Worm (Caenorhabditis elegans): ENCODE data around the gene C44C10.3.

Gene C44C10.3

DNA sequence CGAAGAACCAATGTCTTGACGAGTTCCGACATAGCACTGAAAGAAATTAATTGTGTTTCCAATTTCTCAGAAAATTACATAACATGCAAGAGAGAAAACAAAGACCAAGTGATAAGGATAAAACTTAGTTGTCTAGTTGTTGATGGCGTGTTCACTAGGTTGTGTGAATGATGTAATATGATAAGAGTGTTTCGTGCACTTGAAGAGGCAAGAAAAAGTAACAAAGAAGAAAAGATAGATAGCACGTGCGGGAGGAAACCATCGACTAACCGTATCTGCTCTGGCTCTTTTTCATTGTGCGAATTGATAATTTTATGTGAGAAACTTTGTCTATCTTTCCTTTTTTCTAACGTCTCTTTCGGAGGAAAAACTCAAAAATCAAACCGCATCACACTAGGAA, 40.7 kb upstream of the C44C10.3 start, which contains the start of gene sfxn-1.5 (continued):
- TF ChIP-seq hlh-4 (tag; optimal IDR thresholded peaks at IDR 0.05): no peak
- no peak for TF ChIP-seq sup-37 (GFP tag; optimal IDR thresholded peaks at IDR 0.05)
- TF ChIP-seq elt-3 (tag; optimal IDR thresholded peaks at IDR 0.05): peak; percentile 53 to 90 (median 68)
- TF ChIP-seq xbp-1 (tag; optimal IDR thresholded peaks at IDR 0.05): no peak
- TF ChIP-seq pqm-1 (tag; optimal IDR thresholded peaks at IDR 0.05): peak; percentile 75
- TF ChIP-seq unc-98 (GFP tag; IDR thresholded peaks at IDR 0.05): no peak
- TF ChIP-seq zip-4 (GFP tag; optimal IDR thresholded peaks at IDR 0.05): no peak
- TF ChIP-seq aly-2 (tag; optimal IDR thresholded peaks at IDR 0.05): no peak
- no peak for TF ChIP-seq fkh-10 (GFP tag; optimal IDR thresholded peaks at IDR 0.05)
- TF ChIP-seq unc-86 (tag; optimal IDR thresholded peaks at IDR 0.05): no peak
- TF ChIP-seq ceh-88 (GFP tag; IDR thresholded peaks at IDR 0.05): no peak
- no peak for TF ChIP-seq nhr-19 (GFP tag; conservative IDR thresholded peaks at IDR 0.05)
- TF ChIP-seq fkh-4 (tag; optimal IDR thresholded peaks at IDR 0.05; ENCODE audit: borderline replicate concordance): no peak
- TF ChIP-seq tbx-2 (tag; optimal IDR thresholded peaks at IDR 0.05): no peak
- TF ChIP-seq snpc-4 (tag; optimal IDR thresholded peaks at IDR 0.05): no peak
- TF ChIP-seq ceh-90 (tag; optimal IDR thresholded peaks at IDR 0.05): no peak
- no peak for TF ChIP-seq nhr-84 (tag; optimal IDR thresholded peaks at IDR 0.05)
- TF ChIP-seq nhr-20 (tag; optimal IDR thresholded peaks at IDR 0.05): peak; percentile 69
- no peak for TF ChIP-seq sptf-1 (tag; optimal IDR thresholded peaks at IDR 0.05)
- no peak for TF ChIP-seq efl-3 (GFP tag; optimal IDR thresholded peaks at IDR 0.05)
- TF ChIP-seq ama-1 (optimal IDR thresholded peaks at IDR 0.05): no peak
- TF ChIP-seq irx-1 (tag; optimal IDR thresholded peaks at IDR 0.05): no peak
- TF ChIP-seq lir-3 (tag; optimal IDR thresholded peaks at IDR 0.05; ENCODE audit: poor library complexity): no peak

DNA sequence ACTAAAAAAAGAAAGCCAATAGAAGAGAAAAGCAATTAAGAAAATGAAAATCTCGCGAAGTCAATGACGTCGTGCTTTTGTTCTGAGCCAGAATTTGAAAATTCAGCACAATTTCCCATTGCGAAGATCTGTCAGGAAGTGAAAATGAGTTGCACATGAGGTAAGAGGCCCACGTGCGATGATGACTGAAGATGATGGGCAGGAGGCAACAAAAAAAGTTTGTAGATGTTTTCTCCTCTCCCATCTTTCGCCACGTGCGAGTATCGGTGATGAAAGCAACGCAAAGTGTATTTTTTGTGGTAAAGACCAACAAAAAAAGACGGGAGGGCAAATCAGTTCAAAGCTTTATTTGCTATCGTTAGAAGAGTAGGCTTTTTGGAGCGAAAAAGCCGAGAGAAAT, 40.3 kb upstream of the C44C10.3 start:
- TF ChIP-seq nhr-11 (tag; optimal IDR thresholded peaks at IDR 0.05): no peak
- no peak for TF ChIP-seq ceh-90 (tag; optimal IDR thresholded peaks at IDR 0.05)
- no peak for TF ChIP-seq ces-1 (GFP tag; optimal IDR thresholded peaks at IDR 0.05)
- TF ChIP-seq lin-14 (GFP tag; optimal IDR thresholded peaks at IDR 0.05): peak; percentile 15
- no peak for TF ChIP-seq lin-39 (tag; optimal IDR thresholded peaks at IDR 0.05)
- no peak for TF ChIP-seq efl-1 (optimal IDR thresholded peaks at IDR 0.05)
- no peak for TF ChIP-seq efl-1 (GFP tag; optimal IDR thresholded peaks at IDR 0.05 in 1 of 2)
- TF ChIP-seq blmp-1 (tag; optimal IDR thresholded peaks at IDR 0.05): no peak
- no peak for TF ChIP-seq lin-15B (tag; optimal IDR thresholded peaks at IDR 0.05)
- peak; percentile 4 for TF ChIP-seq skn-1 (tag; optimal IDR thresholded peaks at IDR 0.05)
- TF ChIP-seq mdl-1 (tag; optimal IDR thresholded peaks at IDR 0.05): peak in 1 of 2 experiments; percentile 74
- no peak for TF ChIP-seq nhr-84 (tag; optimal IDR thresholded peaks at IDR 0.05)
- TF ChIP-seq tbx-2 (tag; optimal IDR thresholded peaks at IDR 0.05): peak; percentile 9
- TF ChIP-seq nhr-85 (tag): peak; percentile 0
- TF ChIP-seq hpl-2 (GFP tag; optimal IDR thresholded peaks at IDR 0.05): no peak

DNA sequence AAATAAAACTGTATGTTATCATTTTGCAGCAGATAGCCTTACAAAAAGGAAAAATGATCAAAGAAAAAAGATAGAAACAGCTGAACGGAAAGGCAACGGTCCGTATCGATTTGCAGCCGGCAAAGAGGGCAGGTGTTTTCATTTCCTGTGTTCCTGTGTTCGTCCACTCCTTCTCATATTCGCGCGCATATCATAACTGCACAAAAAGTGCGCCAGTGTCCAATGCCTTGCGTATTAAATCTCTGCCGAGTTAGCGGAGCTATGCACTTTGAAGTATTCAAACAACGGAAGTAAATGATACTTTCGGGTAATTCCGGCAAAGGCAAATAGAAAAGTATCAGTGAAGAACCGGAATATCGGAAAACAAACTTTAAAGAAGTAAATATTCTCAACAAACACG, 39.8 kb upstream of the C44C10.3 start:
- TF ChIP-seq dpl-1 (GFP tag; optimal IDR thresholded peaks at IDR 0.05): peak in 2 of 3 experiments; percentile 43 to 47
- TF ChIP-seq sox-4 (tag; optimal IDR thresholded peaks at IDR 0.05): no peak
- TF ChIP-seq fkh-8 (tag; optimal IDR thresholded peaks at IDR 0.05): peak; percentile 17
- peak in 1 of 2 experiments; percentile 19 for TF ChIP-seq lin-35 (GFP tag; optimal IDR thresholded peaks at IDR 0.05)
- peak; percentile 8 for TF ChIP-seq rnt-1 (tag; optimal IDR thresholded peaks at IDR 0.05)
- no peak for TF ChIP-seq fkh-4 (tag; optimal IDR thresholded peaks at IDR 0.05; ENCODE audit: borderline replicate concordance)
- no peak for TF ChIP-seq nhr-20 (tag; optimal IDR thresholded peaks at IDR 0.05)
- TF ChIP-seq efl-1 (optimal IDR thresholded peaks at IDR 0.05): peak; percentile 22 to 33
- TF ChIP-seq efl-1 (GFP tag; optimal IDR thresholded peaks at IDR 0.05 in 1 of 2): peak; percentile 27 to 95

Data from whole organism, L1 larva.